Worm (Caenorhabditis elegans) whole organism, L4 larva: ENCODE measurements around the gene appg-2.

Source experiments
- nhr-6 ChIP-seq: fragments of 150-350 bp; optimal IDR thresholded peaks from 2 replicates; lab custom pipeline; 2014; ENCODE audit warnings: missing biosample characterization, missing genetic modification characterization
- tag-97 ChIP-seq: fragments of 200-800 bp; sonication (Bioruptor generic); IDR thresholded peaks from 2 replicates; pipeline ENCODE4 v1.3.6; 2022; ENCODE audit warnings: missing genetic modification characterization, missing compliant biosample characterization

DNA sequence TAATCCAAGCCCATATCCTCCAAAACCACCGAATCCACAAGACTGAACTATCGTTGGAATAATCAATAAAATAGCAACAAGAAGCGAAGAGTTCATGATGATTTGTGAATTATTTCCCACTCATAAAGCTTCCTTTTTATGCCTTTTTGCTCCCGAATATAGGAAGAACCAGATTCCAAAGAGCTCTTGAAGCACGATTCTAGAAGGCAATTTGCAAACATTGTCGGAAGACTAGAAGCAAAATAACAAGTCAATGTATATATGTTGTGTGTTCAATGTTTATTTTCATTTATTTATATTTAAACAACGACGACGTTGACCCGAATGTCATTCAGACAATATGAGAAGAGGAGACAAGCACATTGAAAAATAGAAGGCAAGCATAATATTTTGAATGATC is 8.3 kb upstream of the appg-2 start, which contains the start of gene idpa-2:
- no peak for TF ChIP-seq nhr-6 (tag; lab: Kevin White, UChicago)
- TF ChIP-seq tag-97 (GFP tag; lab: Robert Waterston, UW): no peak
